Worm (Caenorhabditis elegans): Measurements from ENCODE around the gene apc-17.

Gene apc-17

DNA sequence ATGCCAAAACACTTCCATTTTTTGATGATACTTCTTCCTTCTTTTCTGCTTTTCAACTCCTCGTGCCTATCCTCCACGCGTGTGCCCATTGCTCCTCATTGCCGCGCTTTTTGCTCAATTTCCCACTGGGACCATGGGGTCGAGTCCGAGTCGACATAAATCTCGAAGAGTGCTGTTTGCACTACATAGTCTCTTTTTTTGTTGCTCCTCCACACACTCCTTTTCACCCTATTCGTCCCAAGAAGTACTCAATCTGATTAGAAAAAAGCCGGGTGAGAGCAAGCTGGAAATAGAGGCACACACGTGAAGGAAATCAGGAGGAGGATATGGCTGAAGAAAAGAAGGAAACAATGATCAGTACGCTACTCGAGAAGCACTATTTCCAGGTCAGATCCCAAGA lies 34.6 kb downstream of the apc-17 start, which contains the start of gene arrd-6:
Gene arrd-6 (plus strand): TSS at position 169 of the 400 bp plus-strand sequence.
- no peak for TF ChIP-seq F37B4.10 (GFP tag; IDR thresholded peaks at IDR 0.05)
- TF ChIP-seq pbrm-1 (GFP tag; IDR thresholded peaks at IDR 0.05) = 0 out of 2 replicates have a peak, but pooled peaks have one; percentile 20

DNA sequence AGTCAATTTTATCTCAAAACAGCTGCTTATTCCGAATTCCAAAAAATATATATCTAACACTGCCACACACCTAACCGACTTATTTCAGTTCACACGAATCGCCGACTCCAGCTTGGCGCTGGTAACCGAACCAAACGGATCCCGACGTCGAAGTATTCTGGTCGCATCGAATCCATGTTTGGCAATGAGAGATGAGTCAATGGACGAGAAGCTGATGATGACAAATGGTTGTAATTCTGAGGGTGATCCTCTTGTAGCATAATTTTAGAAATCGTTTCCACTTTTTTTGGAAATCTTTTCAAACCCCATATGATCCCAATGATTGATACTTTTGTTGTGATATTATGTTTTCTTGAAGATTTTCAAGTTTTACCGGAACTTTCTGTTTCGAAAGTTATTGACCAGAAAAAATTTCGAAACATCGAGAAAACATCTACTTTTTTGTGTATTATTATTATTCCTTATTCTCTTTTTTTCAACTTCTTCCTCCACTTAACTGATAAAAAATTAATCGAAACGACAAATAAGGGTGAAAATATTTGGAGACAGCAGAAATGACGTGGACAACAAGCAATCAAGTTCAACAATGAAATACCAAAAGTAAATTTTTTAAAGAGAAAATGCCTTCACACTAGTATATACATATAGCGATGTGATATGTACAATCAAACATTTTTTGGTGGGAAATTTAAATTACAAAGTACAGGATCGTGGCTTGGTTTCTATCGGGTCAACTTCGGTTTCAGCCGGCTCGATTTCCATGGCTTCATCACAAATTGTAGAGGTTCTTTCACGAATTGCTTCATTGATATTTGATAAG lies 42.1 kb downstream of the apc-17 start:
- TF ChIP-seq nhr-90 (tag; optimal IDR thresholded peaks at IDR 0.05) (peak; percentile 53), zfh-2 (GFP tag; conservative IDR thresholded peaks at IDR 0.05) (no peak), C06A6.2 (GFP tag; conservative IDR thresholded peaks at IDR 0.05) (peak; percentile 56; the same call in 1 of the 2 replicates), efl-1 (GFP tag; optimal IDR thresholded peaks at IDR 0.05) (no peak), let-607 (tag; optimal IDR thresholded peaks at IDR 0.05) (peak; percentile 32 to 64), dox-1 (GFP tag; IDR thresholded peaks at IDR 0.05) (no peak; the same call in 1 of the 2 replicates), attf-5 (GFP tag; optimal IDR thresholded peaks at IDR 0.05) (peak; percentile 8), Y53F4B.3 (GFP tag; IDR thresholded peaks at IDR 0.05) (no peak), madf-8 (GFP tag; conservative IDR thresholded peaks at IDR 0.05) (no peak), madf-10 (tag; optimal IDR thresholded peaks at IDR 0.05) (peak; percentile 36), Y53G8AR.9 (GFP tag; conservative IDR thresholded peaks at IDR 0.05) (peak; percentile 95), xnd-1 (tag; optimal IDR thresholded peaks at IDR 0.05) (no peak), T26A5.8 (tag; optimal IDR thresholded peaks at IDR 0.05) (no peak), B0336.3 (GFP tag; IDR thresholded peaks at IDR 0.05) (peak; percentile 95), die-1 (tag; optimal IDR thresholded peaks at IDR 0.05) (no peak), F39B2.1 (GFP tag; IDR thresholded peaks at IDR 0.05) (no peak), unc-62 (GFP tag; optimal IDR thresholded peaks at IDR 0.05) (no peak), lin-26 (GFP tag; IDR thresholded peaks at IDR 0.05) (0 out of 2 replicates have a peak, but pooled peaks have one; percentile 32), ceh-40 (GFP tag; IDR thresholded peaks at IDR 0.05) (no peak), Y56A3A.18 (GFP tag; IDR thresholded peaks at IDR 0.05) (peak; percentile 91), cebp-1 (GFP tag; IDR thresholded peaks at IDR 0.05) (peak; percentile 46; the same call in 1 of the 2 replicates), cebp-1 (tag; optimal IDR thresholded peaks at IDR 0.05) (peak; percentile 76), hrde-1 (tag; optimal IDR thresholded peaks at IDR 0.05; ENCODE audit: borderline replicate concordance) (no peak), rcor-1 (GFP tag; IDR thresholded peaks at IDR 0.05) (no peak), rec-8 (tag; optimal IDR thresholded peaks at IDR 0.05) (no peak), hmg-20 (GFP tag; IDR thresholded peaks at IDR 0.05) (no peak), F22D6.2 (tag; optimal IDR thresholded peaks at IDR 0.05) (peak; percentile 17), atf-7 (tag; optimal IDR thresholded peaks at IDR 0.05) (peak; percentile 80), bed-1 (GFP tag; IDR thresholded peaks at IDR 0.05) (no peak), B0035.1 (tag; optimal IDR thresholded peaks at IDR 0.05) (peak; percentile 26), B0019.2 (GFP tag; conservative IDR thresholded peaks at IDR 0.05) (no peak), attf-3 (GFP tag; conservative IDR thresholded peaks at IDR 0.05) (no peak), gei-17 (GFP tag; optimal IDR thresholded peaks at IDR 0.05) (peak; percentile 48), ZK185.1 (tag; optimal IDR thresholded peaks at IDR 0.05; ENCODE audit: poor library complexity, severe bottlenecking) (peak; percentile 10), nfyb-1 (GFP tag; IDR thresholded peaks at IDR 0.05) (peak; percentile 89), F49E8.2 (tag; optimal IDR thresholded peaks at IDR 0.05; ENCODE audit: insufficient read depth) (no peak), dpff-1 (tag; optimal IDR thresholded peaks at IDR 0.05) (peak; percentile 48), B0261.1 (tag; optimal IDR thresholded peaks at IDR 0.05) (peak; percentile 12), mes-4 (tag; optimal IDR thresholded peaks at IDR 0.05) (no peak), lin-40 (tag; optimal IDR thresholded peaks at IDR 0.05) (peak; percentile 10), lir-1 (GFP tag; conservative IDR thresholded peaks at IDR 0.05) (no peak), ama-1 (optimal IDR thresholded peaks at IDR 0.05) (peak; percentile 31), ama-1 (GFP tag; optimal IDR thresholded peaks at IDR 0.05) (no peak)

Measured in whole organism, young adult.